Worm (Caenorhabditis elegans) whole organism, late embryonic: ENCODE measurements around the gene pck-1.

ENCODE experiments used
- ama-1 ChIP-seq: fragments of 150-350 bp; optimal IDR thresholded peaks from 2 replicates; lab custom pipeline; 2014
- ceh-19 ChIP-seq: fragments of 200-800 bp; sonication (Bioruptor generic); optimal IDR thresholded peaks from 2 replicates; lab custom pipeline; 2018; ENCODE audit warnings: mild to moderate bottlenecking, missing genetic modification characterization, missing compliant biosample characterization
- ceh-31 ChIP-seq: sonication (generic microtip); optimal IDR thresholded peaks from 2 replicates; lab custom pipeline; 2016; ENCODE audit warnings: missing genetic modification characterization, missing compliant biosample characterization
- ceh-45 ChIP-seq: fragments of 200-800 bp; sonication (Bioruptor generic); IDR thresholded peaks from 2 replicates; pipeline ENCODE4 v1.3.6; 2022; ENCODE audit warnings: missing genetic modification reagents, missing genetic modification characterization, missing compliant biosample characterization
- che-1 ChIP-seq: sonication (generic microtip); optimal IDR thresholded peaks from 2 replicates; lab custom pipeline; 2016; ENCODE audit warnings: mild to moderate bottlenecking, missing genetic modification characterization, missing compliant biosample characterization
- fax-1 ChIP-seq: sonication (generic microtip); optimal IDR thresholded peaks from 2 replicates; lab custom pipeline; 2016; ENCODE audit warnings: missing genotype, missing genetic modification characterization, missing compliant biosample characterization
- fkh-6 ChIP-seq: sonication (generic microtip); optimal IDR thresholded peaks from 2 replicates; lab custom pipeline; 2016; ENCODE audit warnings: missing genetic modification characterization, missing compliant biosample characterization
- mec-3 ChIP-seq: sonication (generic microtip); optimal IDR thresholded peaks from 2 replicates; lab custom pipeline; 2016; ENCODE audit warnings: borderline replicate concordance, missing genetic modification characterization, missing compliant biosample characterization
- pha-4 ChIP-seq: fragments of 150-350 bp; optimal IDR thresholded peaks from 2 replicates; lab custom pipeline; 2018; ENCODE audit warnings: missing biosample characterization, missing genetic modification reagents, missing genetic modification characterization
- pros-1 ChIP-seq: fragments of 150-350 bp; optimal IDR thresholded peaks from 2 replicates; lab custom pipeline; 2014; ENCODE audit warnings: missing biosample characterization, missing genetic modification reagents, missing genetic modification characterization
- sox-4 ChIP-seq: sonication (generic microtip); optimal IDR thresholded peaks from 2 replicates; lab custom pipeline; 2017; ENCODE audit warnings: mild to moderate bottlenecking, missing genetic modification characterization, inconsistent platforms, missing compliant biosample characterization
- tbx-2 ChIP-seq: sonication (generic microtip); optimal IDR thresholded peaks from 2 replicates; lab custom pipeline; 2016; ENCODE audit warnings: missing genetic modification characterization, missing compliant biosample characterization

ce11 chrIII:40580-41113 lies 25.4 kb downstream of the pck-1 start, which contains the start of gene col-88:
- TF ChIP-seq pros-1 (no peak), fkh-6 (tag; lab: Kevin White, UChicago) (no peak), ama-1 (lab: Kevin White, UChicago) (no peak), mec-3 (tag; lab: Kevin White, UChicago) (no peak), sox-4 (tag; lab: Kevin White, UChicago) (no peak), ceh-19 (GFP tag; lab: Kevin White, UChicago) (no peak), fax-1 (no peak), che-1 (tag; lab: Kevin White, UChicago) (no peak), pha-4 (tag; lab: Kevin White, UChicago) (no peak), ceh-45 (no peak), ceh-31 (tag; lab: Kevin White, UChicago) (no peak), tbx-2 (tag; lab: Kevin White, UChicago) (no peak)
